ENCODE assay signal across 4 fruit fly cellular contexts in the genomic region with DNA sequence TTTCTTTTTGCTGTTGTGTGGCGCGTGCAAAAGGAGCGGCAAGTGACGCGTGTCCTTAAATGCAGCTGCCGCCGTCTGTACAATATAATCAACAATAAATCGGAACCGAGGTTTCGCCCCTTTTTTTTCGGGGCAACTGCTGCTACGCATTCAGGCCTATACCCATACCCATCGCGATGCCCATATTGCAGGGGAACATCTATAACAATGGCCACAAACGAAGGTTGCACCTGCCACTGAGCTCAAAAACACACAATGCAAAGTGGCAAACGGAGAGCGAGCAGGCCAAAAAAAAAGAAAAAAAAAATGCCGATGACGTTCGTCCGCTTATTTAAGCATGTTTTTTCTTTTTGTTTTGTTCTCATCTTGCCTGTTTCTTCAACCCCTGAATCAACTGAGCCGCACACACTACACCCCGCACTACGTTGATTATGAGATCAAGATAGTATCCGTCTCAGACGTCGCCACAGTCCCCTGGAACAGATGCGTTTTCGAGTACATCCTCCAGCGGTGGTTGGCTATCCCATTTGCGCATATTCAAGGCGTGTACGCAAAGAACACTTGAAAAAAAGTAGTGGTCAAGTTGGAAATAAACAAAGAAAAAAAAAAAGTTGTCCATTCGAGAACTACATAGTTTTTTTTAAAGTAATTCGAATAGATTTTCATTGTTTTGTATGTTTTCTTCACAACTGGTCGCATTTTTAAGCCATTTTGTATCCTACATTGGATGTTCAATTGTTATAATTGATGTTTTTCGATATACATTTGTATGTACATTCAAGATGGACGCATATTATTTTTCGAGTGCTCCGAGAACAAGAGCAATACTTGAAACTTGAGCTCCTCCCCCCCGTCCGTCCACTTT.
TF ChIP-seq lines count a peak whose summit lies in the region.

No protein-coding gene starts in this region.

- no peak for TF ChIP-seq CTCF in whole organism, embryonic (GFP tag; optimal IDR thresholded peaks at IDR 0.05; lab: Kevin White, UChicago)

TF ChIP-seq in whole organism, embryonic, 481 proteins besides CTCF, POLR2A, EP300 and RAD21 (continues in another document):
- TF ChIP-seq MESR4 (GFP tag; optimal IDR thresholded peaks at IDR 0.05; lab: Kevin White, UChicago) (no peak), crp (GFP tag; optimal IDR thresholded peaks at IDR 0.05; lab: Kevin White, UChicago) (no peak), usp (GFP tag; optimal IDR thresholded peaks at IDR 0.05; lab: Kevin White, UChicago) (no peak), CG11560 (tag; IDR thresholded peaks at IDR 0.05; lab: Robert Waterston, UW) (no peak), Hr51 (GFP tag; optimal IDR thresholded peaks at IDR 0.05; lab: Kevin White, UChicago) (no peak), CG17568 (GFP tag; optimal IDR thresholded peaks at IDR 0.05; lab: Kevin White, UChicago) (no peak), CG8765 (GFP tag; IDR thresholded peaks at IDR 0.05; lab: Robert Waterston, UW) (no peak), Nf-YB (GFP tag; optimal IDR thresholded peaks at IDR 0.05; lab: Kevin White, UChicago) (no peak), CG15011 (GFP tag; optimal IDR thresholded peaks at IDR 0.05; lab: Kevin White, UChicago) (no peak), CG6854 (GFP tag; optimal IDR thresholded peaks at IDR 0.05; lab: Kevin White, UChicago) (no peak), so (GFP tag; IDR thresholded peaks at IDR 0.05; lab: Robert Waterston, UW) (no peak), ro (GFP tag; IDR thresholded peaks at IDR 0.05; lab: Robert Waterston, UW) (no peak), Mes4 (GFP tag; optimal IDR thresholded peaks at IDR 0.05; lab: Kevin White, UChicago) (no peak), Six4 (GFP tag; optimal IDR thresholded peaks at IDR 0.05; lab: Kevin White, UChicago) (peak; percentile 32), CG8388 (GFP tag; optimal IDR thresholded peaks at IDR 0.05; lab: Kevin White, UChicago) (no peak), nerfin-1 (tag; optimal IDR thresholded peaks at IDR 0.05; lab: Kevin White, UChicago) (no peak), CG12391 (tag; optimal IDR thresholded peaks at IDR 0.05; lab: Kevin White, UChicago) (peak; percentile 10), lab (GFP tag; optimal IDR thresholded peaks at IDR 0.05; lab: Kevin White, UChicago) (no peak), CG31388 (GFP tag; optimal IDR thresholded peaks at IDR 0.05; lab: Kevin White, UChicago) (no peak), Vsx1 (GFP tag; optimal IDR thresholded peaks at IDR 0.05; lab: Kevin White, UChicago) (no peak), Dll (GFP tag; IDR thresholded peaks at IDR 0.05; lab: Robert Waterston, UW; ENCODE audit: partially characterized antibody) (no peak)

TF ChIP-seq in whole organism, prepupa, 60 proteins besides CTCF, POLR2A, EP300 and RAD21 (continues in another document):
- TF ChIP-seq CG16779 (tag; optimal IDR thresholded peaks at IDR 0.05; lab: Kevin White, UChicago) (no peak), vri (GFP tag; optimal IDR thresholded peaks at IDR 0.05; lab: Kevin White, UChicago) (peak; percentile 11), Hr4 (GFP tag; optimal IDR thresholded peaks at IDR 0.05; lab: Kevin White, UChicago) (no peak), eg (GFP tag; IDR thresholded peaks at IDR 0.05; lab: Robert Waterston, UW) (no peak), CG34406 (GFP tag; optimal IDR thresholded peaks at IDR 0.05; lab: Kevin White, UChicago) (peak; percentile 35), CG10669 (GFP tag; optimal IDR thresholded peaks at IDR 0.05; lab: Kevin White, UChicago) (peak; percentile 55), svp (GFP tag; lab: Kevin White, UChicago) (peak; percentile 57), CG10631 (GFP tag; optimal IDR thresholded peaks at IDR 0.05; lab: Kevin White, UChicago) (peak; percentile 62), Eip78C (GFP tag; lab: Kevin White, UChicago) (peak; percentile 83), spab (GFP tag; optimal IDR thresholded peaks at IDR 0.05; lab: Kevin White, UChicago) (peak; percentile 55), CG8632 (GFP tag; optimal IDR thresholded peaks at IDR 0.05; lab: Kevin White, UChicago) (peak; percentile 42), CG9139 (GFP tag; optimal IDR thresholded peaks at IDR 0.05; lab: Kevin White, UChicago) (peak; percentile 37), OdsH (GFP tag; optimal IDR thresholded peaks at IDR 0.05; lab: Kevin White, UChicago) (peak; percentile 46), CG32006 (GFP tag; optimal IDR thresholded peaks at IDR 0.05; lab: Kevin White, UChicago) (peak; percentile 30), Hr38 (GFP tag; optimal IDR thresholded peaks at IDR 0.05; lab: Kevin White, UChicago) (no peak), CG11902 (GFP tag; optimal IDR thresholded peaks at IDR 0.05; lab: Kevin White, UChicago) (no peak), dsx (GFP tag; optimal IDR thresholded peaks at IDR 0.05; lab: Kevin White, UChicago; ENCODE audit: poor library complexity, severe bottlenecking) (no peak), CG3919 (GFP tag; optimal IDR thresholded peaks at IDR 0.05; lab: Kevin White, UChicago) (peak; percentile 34), Met (GFP tag; optimal IDR thresholded peaks at IDR 0.05; lab: Kevin White, UChicago) (peak; percentile 53), Sox15 (GFP tag; optimal IDR thresholded peaks at IDR 0.05; lab: Kevin White, UChicago) (peak; percentile 36), Ets21C (GFP tag; optimal IDR thresholded peaks at IDR 0.05; lab: Kevin White, UChicago) (peak; percentile 19)

TF ChIP-seq in whole organism, pupa, 21 proteins besides CTCF, POLR2A, EP300 and RAD21:
- TF ChIP-seq CG32121 (GFP tag; IDR thresholded peaks at IDR 0.05; lab: Robert Waterston, UW): no peak
- TF ChIP-seq gl (tag; optimal IDR thresholded peaks at IDR 0.05; lab: Kevin White, UChicago): no peak
- no peak for TF ChIP-seq CG10348 (GFP tag; IDR thresholded peaks at IDR 0.05; lab: Robert Waterston, UW)
- TF ChIP-seq fd96Ca (GFP tag; IDR thresholded peaks at IDR 0.05; lab: Robert Waterston, UW): no peak
- peak; percentile 55 for TF ChIP-seq CG17806 (tag; optimal IDR thresholded peaks at IDR 0.05; lab: Kevin White, UChicago)
- TF ChIP-seq Pif1A (GFP tag; optimal IDR thresholded peaks at IDR 0.05; lab: Kevin White, UChicago): peak; percentile 49
- TF ChIP-seq CG12605 (GFP tag; IDR thresholded peaks at IDR 0.05; lab: Robert Waterston, UW): no peak
- peak; percentile 53 for TF ChIP-seq CG9948 (tag; optimal IDR thresholded peaks at IDR 0.05; lab: Kevin White, UChicago)
- no peak for TF ChIP-seq rn (GFP tag; IDR thresholded peaks at IDR 0.05; lab: Robert Waterston, UW)
- no peak for TF ChIP-seq CG8301 (tag; optimal IDR thresholded peaks at IDR 0.05; lab: Kevin White, UChicago)
- peak; percentile 20 for TF ChIP-seq Pif1B (GFP tag; optimal IDR thresholded peaks at IDR 0.05; lab: Kevin White, UChicago)
- peak; percentile 26 for TF ChIP-seq CG14655 (GFP tag; optimal IDR thresholded peaks at IDR 0.05; lab: Kevin White, UChicago)
- peak; percentile 11 for TF ChIP-seq Snoo (tag; optimal IDR thresholded peaks at IDR 0.05; lab: Kevin White, UChicago)
- TF ChIP-seq CG34367 (tag; optimal IDR thresholded peaks at IDR 0.05; lab: Kevin White, UChicago): peak; percentile 28
- peak; percentile 73 for TF ChIP-seq CG8159 (tag; optimal IDR thresholded peaks at IDR 0.05; lab: Kevin White, UChicago)
- peak; percentile 22 for TF ChIP-seq CG13204 (GFP tag; optimal IDR thresholded peaks at IDR 0.05; lab: Kevin White, UChicago)
- TF ChIP-seq EcR (GFP tag; optimal IDR thresholded peaks at IDR 0.05; lab: Kevin White, UChicago): peak; percentile 46
- TF ChIP-seq CG4496 (GFP tag; IDR thresholded peaks at IDR 0.05; lab: Robert Waterston, UW): no peak
- no peak for TF ChIP-seq Ets98B (GFP tag; IDR thresholded peaks at IDR 0.05; lab: Robert Waterston, UW)
- TF ChIP-seq CG15710 (tag; optimal IDR thresholded peaks at IDR 0.05; lab: Kevin White, UChicago): peak; percentile 60
- no peak for TF ChIP-seq D1 (tag; optimal IDR thresholded peaks at IDR 0.05; lab: Kevin White, UChicago)
TF ChIP-seq in whole organism, pupa: peak in this region for 11.

TF ChIP-seq in whole organism, wandering third instar larva, 38 proteins besides CTCF, POLR2A, EP300 and RAD21 (continues in another document):
- TF ChIP-seq Abd-B (GFP tag; optimal IDR thresholded peaks at IDR 0.05; lab: Kevin White, UChicago) (no peak), Sp1 (GFP tag; optimal IDR thresholded peaks at IDR 0.05; lab: Kevin White, UChicago) (peak; percentile 41), lola (GFP tag; optimal IDR thresholded peaks at IDR 0.05; lab: Kevin White, UChicago) (no peak), Rel (GFP tag; optimal IDR thresholded peaks at IDR 0.05; lab: Kevin White, UChicago) (no peak), Rel (tag; optimal IDR thresholded peaks at IDR 0.05; lab: Kevin White, UChicago) (peak; percentile 60), GATAd (GFP tag; optimal IDR thresholded peaks at IDR 0.05; lab: Kevin White, UChicago) (no peak), tai (GFP tag; optimal IDR thresholded peaks at IDR 0.05; lab: Kevin White, UChicago) (no peak), ey (GFP tag; optimal IDR thresholded peaks at IDR 0.05; lab: Kevin White, UChicago) (peak; percentile 24), Hr78 (GFP tag; optimal IDR thresholded peaks at IDR 0.05; lab: Kevin White, UChicago) (no peak), HLH106 (tag; optimal IDR thresholded peaks at IDR 0.05; lab: Kevin White, UChicago) (peak; percentile 48), br (GFP tag; optimal IDR thresholded peaks at IDR 0.05; lab: Kevin White, UChicago) (peak; percentile 33), sv (GFP tag; optimal IDR thresholded peaks at IDR 0.05; lab: Kevin White, UChicago) (no peak), foxo (GFP tag; optimal IDR thresholded peaks at IDR 0.05; lab: Kevin White, UChicago) (peak in 1 of 2 experiments; percentile 52), psq (GFP tag; optimal IDR thresholded peaks at IDR 0.05; lab: Kevin White, UChicago) (peak; percentile 52), CG32264 (GFP tag; optimal IDR thresholded peaks at IDR 0.05; lab: Kevin White, UChicago) (no peak), fru (GFP tag; optimal IDR thresholded peaks at IDR 0.05; lab: Kevin White, UChicago) (peak; percentile 69), dsf (GFP tag; optimal IDR thresholded peaks at IDR 0.05; lab: Kevin White, UChicago; ENCODE audit: borderline replicate concordance) (no peak), pan (optimal IDR thresholded peaks at IDR 0.05; lab: Kevin White, UChicago) (no peak), N (GFP tag; optimal IDR thresholded peaks at IDR 0.05; lab: Kevin White, UChicago) (no peak), h (GFP tag; optimal IDR thresholded peaks at IDR 0.05; lab: Kevin White, UChicago) (peak; percentile 19), Jra (GFP tag; optimal IDR thresholded peaks at IDR 0.05; lab: Kevin White, UChicago) (no peak), CG9705 (GFP tag; optimal IDR thresholded peaks at IDR 0.05; lab: Kevin White, UChicago) (no peak), jim (GFP tag; optimal IDR thresholded peaks at IDR 0.05; lab: Kevin White, UChicago) (no peak), Hnf4 (GFP tag; optimal IDR thresholded peaks at IDR 0.05; lab: Kevin White, UChicago) (peak; percentile 9), woc (GFP tag; optimal IDR thresholded peaks at IDR 0.05; lab: Kevin White, UChicago) (peak; percentile 47), Dif (GFP tag; optimal IDR thresholded peaks at IDR 0.05; lab: Kevin White, UChicago; ENCODE audit: partially characterized antibody) (no peak), dmrt93B (GFP tag; optimal IDR thresholded peaks at IDR 0.05; lab: Kevin White, UChicago) (no peak), Mio (GFP tag; optimal IDR thresholded peaks at IDR 0.05; lab: Kevin White, UChicago) (no peak)

Comparison
In these comparisons a context has a peak if more than half of its experiments do, and no peak if none do; other contexts are left out.
1. Of the 7 proteins assayed by ChIP-seq in both whole organism, embryonic and whole organism, prepupa: peak only in whole organism, embryonic: Blimp-1 and Lpt; only in whole organism, prepupa: Hr39 and Sox102F; in both: none; in neither: 3.